Worm (Caenorhabditis elegans): ENCODE results near the gene F20D6.2.

The F20D6.2 gene

ce11 chrV:8178914-8179542 is 6.8 kb upstream of the F20D6.2 start, which contains the start of gene srp-7 (continued):
- 0 out of 2 replicates have a peak, but pooled peaks have one; percentile 8 for TF ChIP-seq php-3 (GFP tag; IDR thresholded peaks at IDR 0.05)
- TF ChIP-seq set-16 (GFP tag; IDR thresholded peaks at IDR 0.05): no peak
- no peak for TF ChIP-seq zip-11 (GFP tag; IDR thresholded peaks at IDR 0.05)
- no peak for TF ChIP-seq sdz-12 (GFP tag; optimal IDR thresholded peaks at IDR 0.05)
- no peak for TF ChIP-seq duxl-1 (tag; optimal IDR thresholded peaks at IDR 0.05; ENCODE audit: poor library complexity)
- TF ChIP-seq snpc-1.2 (GFP tag; IDR thresholded peaks at IDR 0.05): no peak
- TF ChIP-seq hmg-1.1 (GFP tag; IDR thresholded peaks at IDR 0.05): peak; percentile 51; the same call in 1 of the 2 replicates
- TF ChIP-seq zfp-2 (tag; optimal IDR thresholded peaks at IDR 0.05): no peak

- TF ChIP-seq lin-38 (GFP tag; IDR thresholded peaks at IDR 0.05): peak; percentile 68
Observed at ce11 chrV:8180745-8181144, 5.1 kb upstream of the F20D6.2 start.

ce11 chrV:8183384-8183783 is 2.5 kb upstream of the F20D6.2 start, which contains the start of gene srp-8:
Gene srp-8, plus strand, starts transcription at chrV:8183684.
- TF ChIP-seq unc-39 (tag; optimal IDR thresholded peaks at IDR 0.05): no peak
- TF ChIP-seq rbr-2 (tag; optimal IDR thresholded peaks at IDR 0.05): no peak
- TF ChIP-seq F10B5.3 (tag; optimal IDR thresholded peaks at IDR 0.05): no peak
- no peak for TF ChIP-seq daf-19 (GFP tag; conservative IDR thresholded peaks at IDR 0.05)
- no peak for TF ChIP-seq lin-1 (GFP tag; IDR thresholded peaks at IDR 0.05)
- TF ChIP-seq dmd-8 (GFP tag; IDR thresholded peaks at IDR 0.05): no peak
- no peak for TF ChIP-seq hmg-1.1 (GFP tag; IDR thresholded peaks at IDR 0.05)
- no peak for TF ChIP-seq F44E2.7 (GFP tag; IDR thresholded peaks at IDR 0.05)

- TF ChIP-seq D1046.2 (GFP tag; IDR thresholded peaks at IDR 0.05): no peak
- no peak for TF ChIP-seq tra-1 (GFP tag; IDR thresholded peaks at IDR 0.05)
- no peak for TF ChIP-seq mes-2 (tag; optimal IDR thresholded peaks at IDR 0.05; ENCODE audit: poor library complexity, severe bottlenecking)
- TF ChIP-seq aha-1 (tag): peak; percentile 94
- no peak for TF ChIP-seq zfp-2 (tag; optimal IDR thresholded peaks at IDR 0.05)
Observed at ce11 chrV:8188421-8188820, 2.6 kb downstream of the F20D6.2 start, which contains the start of gene F20D6.15. Gene F20D6.15, minus strand, starts transcription at chrV:8188467.

ce11 chrV:8190016-8190415 is 4.2 kb downstream of the F20D6.2 start, which contains the start of gene F20D6.12:
Gene F20D6.12, minus strand, starts transcription at chrV:8190116.
- TF ChIP-seq duxl-1 (tag; optimal IDR thresholded peaks at IDR 0.05; ENCODE audit: poor library complexity): no peak
- TF ChIP-seq mxl-3 (GFP tag; optimal IDR thresholded peaks at IDR 0.05): no peak
- TF ChIP-seq daf-12 (tag; optimal IDR thresholded peaks at IDR 0.05): no peak
- TF ChIP-seq set-16 (GFP tag; IDR thresholded peaks at IDR 0.05): no peak
- TF ChIP-seq fkh-10 (GFP tag; optimal IDR thresholded peaks at IDR 0.05): no peak
- TF ChIP-seq arid-1 (GFP tag; conservative IDR thresholded peaks at IDR 0.05): no peak
- no peak for TF ChIP-seq ceh-20 (GFP tag; IDR thresholded peaks at IDR 0.05)
- TF ChIP-seq zag-1 (tag; optimal IDR thresholded peaks at IDR 0.05): no peak
- no peak for TF ChIP-seq ztf-7 (tag; optimal IDR thresholded peaks at IDR 0.05)

ce11 chrV:8190430-8190829 is 4.6 kb downstream of the F20D6.2 start, which contains the start of gene F20D6.1:
Gene F20D6.1, plus strand, starts transcription at chrV:8190730.
- no peak for TF ChIP-seq nhr-28 (tag; optimal IDR thresholded peaks at IDR 0.05)
- TF ChIP-seq aly-2 (tag; optimal IDR thresholded peaks at IDR 0.05): no peak
- TF ChIP-seq zip-11 (GFP tag; IDR thresholded peaks at IDR 0.05): no peak
- no peak for TF ChIP-seq ztf-11 (tag; optimal IDR thresholded peaks at IDR 0.05)
- no peak for TF ChIP-seq F26F4.8 (GFP tag; conservative IDR thresholded peaks at IDR 0.05)
- TF ChIP-seq sdz-12 (GFP tag; optimal IDR thresholded peaks at IDR 0.05): no peak
- TF ChIP-seq Y75B8A.6 (GFP tag; IDR thresholded peaks at IDR 0.05): no peak
- no peak for TF ChIP-seq nhr-77 (tag; optimal IDR thresholded peaks at IDR 0.05)
- TF ChIP-seq fkh-10 (GFP tag; optimal IDR thresholded peaks at IDR 0.05): no peak
- no peak for TF ChIP-seq lir-3 (tag; optimal IDR thresholded peaks at IDR 0.05)
- no peak for TF ChIP-seq dve-1 (tag; optimal IDR thresholded peaks at IDR 0.05; ENCODE audit: insufficient read depth)
- TF ChIP-seq tra-1 (GFP tag; IDR thresholded peaks at IDR 0.05): no peak
- no peak for TF ChIP-seq nhr-42 (GFP tag; IDR thresholded peaks at IDR 0.05)
- no peak for TF ChIP-seq zfp-2 (tag; optimal IDR thresholded peaks at IDR 0.05)
- TF ChIP-seq php-3 (GFP tag; IDR thresholded peaks at IDR 0.05): no peak
- no peak for TF ChIP-seq lin-39 (tag; optimal IDR thresholded peaks at IDR 0.05)
